Worm (Caenorhabditis elegans) whole organism, L4/young adult: ENCODE measurements around the gene E04F6.8.

ENCODE experiments used
- W03F9.2 ChIP-seq: fragments of 150-350 bp; optimal IDR thresholded peaks from 2 replicates; lab custom pipeline; 2014; ENCODE audit warnings: missing biosample characterization, missing genetic modification characterization
- dao-5 ChIP-seq: sonication (generic microtip); optimal IDR thresholded peaks from 2 replicates; lab custom pipeline; 2016; ENCODE audit warnings: missing genotype, missing genetic modification characterization, moderate library complexity, missing compliant biosample characterization

DNA sequence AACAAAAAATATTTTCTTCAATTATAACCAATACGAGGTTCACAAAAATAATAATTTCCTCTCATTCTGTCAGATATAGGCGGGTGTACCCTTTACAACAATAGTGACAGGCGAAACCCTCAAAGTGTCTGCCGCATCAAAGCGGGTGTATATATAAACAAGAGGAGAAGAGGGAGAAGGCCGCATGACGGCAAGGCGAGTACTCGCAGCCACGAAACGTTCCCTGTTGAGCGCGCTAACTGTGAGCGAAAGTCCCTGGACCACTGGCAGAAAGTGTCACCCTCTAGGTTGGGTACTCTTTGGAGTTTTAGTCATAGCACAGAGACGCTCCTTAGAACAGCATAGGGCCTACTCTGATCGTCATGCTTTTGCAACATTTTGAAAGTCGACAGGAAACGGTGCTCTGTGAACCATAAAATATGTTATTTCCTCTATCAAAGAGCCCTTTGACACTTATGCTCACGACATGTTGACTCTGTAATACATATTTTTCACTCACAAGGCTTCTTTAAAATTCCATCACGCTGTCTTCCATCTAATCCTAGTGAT, 11.1 kb downstream of the E04F6.8 start, which contains the start of gene pcrg-1:
- TF ChIP-seq W03F9.2 (tag; lab: Kevin White, UChicago) (no peak), dao-5 (tag; lab: Kevin White, UChicago) (peak; percentile 60)
